Fruit fly (Drosophila melanogaster): ENCODE measurements around the gene Sr-CIV.
A peak's percentile ranks its signal among the peaks of the same experiment; 100 is the strongest.

The Sr-CIV gene

dm6 chr2L:3549742-3550141 lies 25.9 kb upstream of the Sr-CIV start:
- TF ChIP-seq dmrt93B (GFP tag; optimal IDR thresholded peaks at IDR 0.05) (no peak), Mio (GFP tag; optimal IDR thresholded peaks at IDR 0.05) (no peak), CG32264 (GFP tag; optimal IDR thresholded peaks at IDR 0.05) (no peak), h (GFP tag; optimal IDR thresholded peaks at IDR 0.05) (no peak), Jra (GFP tag; optimal IDR thresholded peaks at IDR 0.05) (no peak), Dif (GFP tag; optimal IDR thresholded peaks at IDR 0.05; ENCODE audit: partially characterized antibody) (no peak), dl (GFP tag; optimal IDR thresholded peaks at IDR 0.05; ENCODE audit: insufficient read depth in 1 of 2, partially characterized antibody in 2 of 2) (no peak), tai (GFP tag; optimal IDR thresholded peaks at IDR 0.05) (no peak), Sp1 (GFP tag; optimal IDR thresholded peaks at IDR 0.05) (no peak)

- TF ChIP-seq N (GFP tag; optimal IDR thresholded peaks at IDR 0.05), result no peak
- no peak for TF ChIP-seq HLH106 (tag; optimal IDR thresholded peaks at IDR 0.05)
- TF ChIP-seq OdsH (GFP tag; optimal IDR thresholded peaks at IDR 0.05), result no peak
- TF ChIP-seq pan (optimal IDR thresholded peaks at IDR 0.05), result no peak
- no peak for TF ChIP-seq brk (GFP tag; optimal IDR thresholded peaks at IDR 0.05)
- no peak for TF ChIP-seq Myc (optimal IDR thresholded peaks at IDR 0.05)
- no peak for TF ChIP-seq Hnf4 (GFP tag; optimal IDR thresholded peaks at IDR 0.05)
- TF ChIP-seq ey (GFP tag; optimal IDR thresholded peaks at IDR 0.05), result no peak
- TF ChIP-seq Sp1 (GFP tag; optimal IDR thresholded peaks at IDR 0.05), result no peak
- TF ChIP-seq Abd-B (GFP tag; optimal IDR thresholded peaks at IDR 0.05), result no peak
- TF ChIP-seq sv (GFP tag; optimal IDR thresholded peaks at IDR 0.05), result no peak
- TF ChIP-seq Rel (GFP tag; optimal IDR thresholded peaks at IDR 0.05), result no peak
- no peak for TF ChIP-seq Rel (tag; optimal IDR thresholded peaks at IDR 0.05)
Measured at dm6 chr2L:3548879-3549278, 25.0 kb upstream of the Sr-CIV start.

- TF ChIP-seq Sp1 (GFP tag; optimal IDR thresholded peaks at IDR 0.05) (no peak), ey (GFP tag; optimal IDR thresholded peaks at IDR 0.05) (no peak), fru (GFP tag; optimal IDR thresholded peaks at IDR 0.05) (no peak), sage (GFP tag; optimal IDR thresholded peaks at IDR 0.05) (no peak), CG9705 (GFP tag; optimal IDR thresholded peaks at IDR 0.05) (no peak), woc (GFP tag; optimal IDR thresholded peaks at IDR 0.05) (no peak), h (GFP tag; optimal IDR thresholded peaks at IDR 0.05) (no peak), foxo (GFP tag; optimal IDR thresholded peaks at IDR 0.05) (no peak), CrebA (GFP tag; optimal IDR thresholded peaks at IDR 0.05; ENCODE audit: borderline replicate concordance) (no peak), dl (GFP tag; optimal IDR thresholded peaks at IDR 0.05; ENCODE audit: insufficient read depth in 1 of 2, partially characterized antibody in 2 of 2) (no peak), tai (GFP tag; optimal IDR thresholded peaks at IDR 0.05) (no peak), Rel (GFP tag; optimal IDR thresholded peaks at IDR 0.05) (no peak), Rel (tag; optimal IDR thresholded peaks at IDR 0.05) (no peak), Hr78 (GFP tag; optimal IDR thresholded peaks at IDR 0.05) (no peak), HLH106 (tag; optimal IDR thresholded peaks at IDR 0.05) (no peak)
Measured at dm6 chr2L:3547512-3547911, 23.7 kb upstream of the Sr-CIV start.

- TF ChIP-seq br (GFP tag; optimal IDR thresholded peaks at IDR 0.05) (peak; percentile 15), OdsH (GFP tag; optimal IDR thresholded peaks at IDR 0.05) (no peak), psq (GFP tag; optimal IDR thresholded peaks at IDR 0.05) (no peak), Hr83 (GFP tag; optimal IDR thresholded peaks at IDR 0.05; ENCODE audit: poor library complexity, severe bottlenecking) (no peak), tai (GFP tag; optimal IDR thresholded peaks at IDR 0.05) (no peak), CG9705 (GFP tag; optimal IDR thresholded peaks at IDR 0.05) (no peak), N (GFP tag; optimal IDR thresholded peaks at IDR 0.05) (no peak), rgr (GFP tag; optimal IDR thresholded peaks at IDR 0.05) (no peak), h (GFP tag; optimal IDR thresholded peaks at IDR 0.05) (peak; percentile 8), Rel (GFP tag; optimal IDR thresholded peaks at IDR 0.05) (no peak), Rel (tag; optimal IDR thresholded peaks at IDR 0.05) (no peak), fru (GFP tag; optimal IDR thresholded peaks at IDR 0.05) (no peak), woc (GFP tag; optimal IDR thresholded peaks at IDR 0.05) (no peak), dmrt93B (GFP tag; optimal IDR thresholded peaks at IDR 0.05) (no peak), Dfd (GFP tag; optimal IDR thresholded peaks at IDR 0.05) (no peak), Dif (GFP tag; optimal IDR thresholded peaks at IDR 0.05; ENCODE audit: partially characterized antibody) (peak; percentile 81), CG32264 (GFP tag; optimal IDR thresholded peaks at IDR 0.05) (no peak), dl (GFP tag; optimal IDR thresholded peaks at IDR 0.05; ENCODE audit: insufficient read depth in 1 of 2, partially characterized antibody in 2 of 2) (peak; percentile 77 to 81), Vsx2 (GFP tag; optimal IDR thresholded peaks at IDR 0.05; ENCODE audit: partially characterized antibody) (peak; percentile 51)
Measured at dm6 chr2L:3545033-3545666, 21.3 kb upstream of the Sr-CIV start.

Data from whole organism, wandering third instar larva.